Fruit fly (Drosophila melanogaster) whole organism, embryonic: Measurements from ENCODE around the gene Lip2.
A peak's percentile ranks its signal among the peaks of the same experiment; 100 is the strongest.

Experiments
- Atf3 ChIP-seq: fragments of 200-800 bp; sonication (Bioruptor generic); optimal IDR thresholded peaks from 3 replicates; lab custom pipeline; 2016; ENCODE audit warnings: missing biosample characterization, missing genetic modification characterization
- CG10543 ChIP-seq: fragments of 200-800 bp; sonication (Bioruptor generic); optimal IDR thresholded peaks from 3 replicates; lab custom pipeline; 2017; ENCODE audit warnings: missing biosample characterization, mild to moderate bottlenecking, missing genetic modification characterization, moderate library complexity
- CG11247 ChIP-seq: fragments of 200-800 bp; sonication (Bioruptor generic); IDR thresholded peaks from 2 replicates; pipeline ENCODE4 v1.3.6; 2022; ENCODE audit warnings: missing biosample characterization, missing genetic modification characterization
- CG11456 ChIP-seq: fragments of 200-800 bp; sonication (Bioruptor generic); IDR thresholded peaks from 3 replicates; pipeline ENCODE4 v1.3.6; 2022; ENCODE audit warnings: missing biosample characterization, missing genetic modification characterization
- CG12659 ChIP-seq: fragments of 200-800 bp; sonication (Bioruptor generic); optimal IDR thresholded peaks from 3 replicates; lab custom pipeline; 2017; ENCODE audit warnings: mild to moderate bottlenecking, missing biosample characterization, missing genetic modification reagents, missing genetic modification characterization
- CG12744 ChIP-seq: fragments of 200-800 bp; sonication (Bioruptor generic); optimal IDR thresholded peaks from 2 replicates; lab custom pipeline; 2016; ENCODE audit warnings: missing biosample characterization, missing genetic modification characterization
- CG12769 ChIP-seq: fragments of 200-800 bp; sonication (Bioruptor generic); optimal IDR thresholded peaks from 2 replicates; lab custom pipeline; 2019; ENCODE audit warnings: missing biosample characterization, mild to moderate bottlenecking, missing genetic modification characterization, moderate library complexity
- CG14441 ChIP-seq: fragments of 200-800 bp; sonication (Bioruptor generic); IDR thresholded peaks from 2 replicates; pipeline ENCODE4 v1.3.6; 2022; ENCODE audit warnings: missing biosample characterization, missing genetic modification characterization
- CG15601 ChIP-seq: fragments of 200-800 bp; sonication (Bioruptor generic); optimal IDR thresholded peaks from 3 replicates; lab custom pipeline; 2019; ENCODE audit warnings: missing biosample characterization, mild to moderate bottlenecking, missing genetic modification characterization, moderate library complexity
- CG17568 ChIP-seq: fragments of 200-800 bp; sonication (Bioruptor generic); optimal IDR thresholded peaks from 2 replicates; lab custom pipeline; 2018; ENCODE audit warnings: missing biosample characterization, mild to moderate bottlenecking, missing genetic modification characterization, moderate library complexity
- CG2120 ChIP-seq: fragments of 200-800 bp; sonication (Bioruptor generic); optimal IDR thresholded peaks from 3 replicates; lab custom pipeline; 2016; ENCODE audit warnings: missing biosample characterization, missing genetic modification characterization
- CG2889 ChIP-seq: fragments of 200-800 bp; sonication (Bioruptor generic); IDR thresholded peaks from 3 replicates; pipeline ENCODE4 v1.3.6; 2022; ENCODE audit warnings: missing biosample characterization, missing genetic modification characterization
- CG3065 ChIP-seq: fragments of 200-800 bp; sonication (Bioruptor generic); optimal IDR thresholded peaks from 2 replicates; lab custom pipeline; 2016; ENCODE audit warnings: missing biosample characterization, missing genetic modification characterization
- CG31365 ChIP-seq: fragments of 200-800 bp; sonication (Bioruptor generic); optimal IDR thresholded peaks from 2 replicates; lab custom pipeline; 2018; ENCODE audit warnings: missing biosample characterization, mild to moderate bottlenecking, missing genetic modification characterization
- CG34376 ChIP-seq: fragments of 200-800 bp; sonication (Bioruptor generic); optimal IDR thresholded peaks from 2 replicates; lab custom pipeline; 2018; ENCODE audit warnings: missing biosample characterization, mild to moderate bottlenecking, missing genetic modification characterization
- CG4820 ChIP-seq: fragments of 200-800 bp; sonication (Bioruptor generic); optimal IDR thresholded peaks from 3 replicates; lab custom pipeline; 2016; ENCODE audit warnings: missing biosample characterization, missing genetic modification characterization
- CG7271 ChIP-seq: fragments of 200-800 bp; sonication (Bioruptor generic); optimal IDR thresholded peaks from 2 replicates; lab custom pipeline; 2018; ENCODE audit warnings: missing biosample characterization, mild to moderate bottlenecking, missing genetic modification characterization, moderate library complexity
- CG7372 ChIP-seq: fragments of 200-800 bp; sonication (Bioruptor generic); IDR thresholded peaks from 2 replicates; pipeline ENCODE4 v1.3.6; 2022; ENCODE audit warnings: missing biosample characterization, missing genetic modification characterization
- CG8281 ChIP-seq: fragments of 200-800 bp; sonication (Bioruptor generic); optimal IDR thresholded peaks from 2 replicates; lab custom pipeline; 2018; ENCODE audit warnings: missing biosample characterization, mild to moderate bottlenecking, missing genetic modification characterization, moderate library complexity
- CG8944 ChIP-seq: fragments of 200-800 bp; sonication (Bioruptor generic); optimal IDR thresholded peaks from 3 replicates; lab custom pipeline; 2016; ENCODE audit warnings: missing biosample characterization, missing genetic modification characterization
- CG9797 ChIP-seq: fragments of 200-800 bp; sonication (Bioruptor generic); optimal IDR thresholded peaks from 3 replicates; lab custom pipeline; 2018; ENCODE audit warnings: missing biosample characterization, mild to moderate bottlenecking, missing genetic modification characterization
- CG9817 ChIP-seq: fragments of 200-800 bp; sonication (Bioruptor generic); optimal IDR thresholded peaks from 2 replicates; lab custom pipeline; 2018; ENCODE audit warnings: missing biosample characterization, mild to moderate bottlenecking, missing genetic modification characterization, moderate library complexity
- Ets65A ChIP-seq: fragments of 200-800 bp; sonication (Bioruptor generic); peaks from one replicate; lab custom pipeline; 2016; ENCODE audit warnings: missing biosample characterization, missing genetic modification characterization
- HHEX ChIP-seq: fragments of 200-800 bp; sonication (Bioruptor generic); optimal IDR thresholded peaks from 3 replicates; lab custom pipeline; 2017; ENCODE audit warnings: missing biosample characterization, mild to moderate bottlenecking, missing genetic modification characterization, missing genetic modification reagents
- HLHmδ ChIP-seq: fragments of 200-800 bp; sonication (Bioruptor generic); optimal IDR thresholded peaks from 2 replicates; lab custom pipeline; 2018; ENCODE audit warnings: missing biosample characterization, mild to moderate bottlenecking, missing genetic modification characterization, moderate library complexity
- Hsf ChIP-seq: fragments of 200-800 bp; sonication (Bioruptor generic); optimal IDR thresholded peaks from 3 replicates; lab custom pipeline; 2016; ENCODE audit warnings: missing biosample characterization, missing genetic modification characterization
- MBD-R2 ChIP-seq: fragments of 200-800 bp; sonication (Bioruptor generic); IDR thresholded peaks from 2 replicates; pipeline ENCODE4 v1.3.6; 2022; ENCODE audit warnings: missing biosample characterization, missing genetic modification characterization
- Meics ChIP-seq: fragments of 200-800 bp; sonication (Bioruptor generic); optimal IDR thresholded peaks from 2 replicates; lab custom pipeline; 2017; ENCODE audit warnings: missing biosample characterization, mild to moderate bottlenecking, missing genetic modification characterization
- Nf-YB ChIP-seq: fragments of 200-800 bp; sonication (Bioruptor generic); optimal IDR thresholded peaks from 3 replicates; lab custom pipeline; 2019; ENCODE audit warnings: missing biosample characterization, mild to moderate bottlenecking, missing genetic modification characterization, moderate library complexity
- amos ChIP-seq: fragments of 200-800 bp; sonication (Bioruptor generic); IDR thresholded peaks from 2 replicates; pipeline ENCODE4 v1.3.6; 2022; ENCODE audit warnings: missing biosample characterization, missing genetic modification characterization; ENCODE audit not compliant: partially characterized antibody
- bowl ChIP-seq: fragments of 200-800 bp; sonication (Bioruptor generic); IDR thresholded peaks from 2 replicates; pipeline ENCODE4 v1.3.6; 2022; ENCODE audit warnings: missing biosample characterization, missing genetic modification characterization
- br ChIP-seq: fragments of >200 bp; optimal IDR thresholded peaks from 2 replicates; lab custom pipeline; 2017
- chinmo ChIP-seq: fragments of 200-800 bp; sonication (Bioruptor generic); IDR thresholded peaks from 4 replicates; pipeline ENCODE4 v1.3.6; 2022; ENCODE audit warnings: missing biosample characterization, missing genetic modification characterization; ENCODE audit not compliant: partially characterized antibody
- dm ChIP-seq: fragments of 200-800 bp; sonication (Bioruptor generic); optimal IDR thresholded peaks from 3 replicates; lab custom pipeline; 2016; ENCODE audit warnings: missing biosample characterization, missing genetic modification characterization
- fd3F ChIP-seq: fragments of 200-800 bp; sonication (Bioruptor generic); optimal IDR thresholded peaks from 2 replicates; lab custom pipeline; 2018; ENCODE audit warnings: missing biosample characterization, mild to moderate bottlenecking, missing genetic modification characterization, moderate library complexity
- ftz-f1 ChIP-seq: fragments of 200-800 bp; sonication (Bioruptor generic); optimal IDR thresholded peaks from 2 replicates; lab custom pipeline; 2016; ENCODE audit warnings: missing biosample characterization, missing genetic modification characterization
- gcm ChIP-seq: fragments of 200-800 bp; sonication (Bioruptor generic); optimal IDR thresholded peaks from 2 replicates; lab custom pipeline; 2019; ENCODE audit warnings: missing biosample characterization, mild to moderate bottlenecking, missing genetic modification characterization, moderate library complexity
- grn ChIP-seq: fragments of 200-800 bp; sonication (Bioruptor generic); optimal IDR thresholded peaks from 3 replicates; lab custom pipeline; 2017; ENCODE audit warnings: missing biosample characterization, missing genetic modification characterization
- gt ChIP-seq: fragments of 200-800 bp; sonication (Bioruptor generic); IDR thresholded peaks from 2 replicates; pipeline ENCODE4 v1.3.6; 2022; ENCODE audit warnings: missing biosample characterization, missing genetic modification characterization
- her ChIP-seq: fragments of 200-800 bp; sonication (Bioruptor generic); optimal IDR thresholded peaks from 2 replicates; lab custom pipeline; 2016; ENCODE audit warnings: missing biosample characterization, missing genetic modification characterization
- lola ChIP-seq, 3 experiments: fragments of >200 bp in 2 of 3; fragments of 200-800 bp in 1 of 3; sonication (Bioruptor generic) in 1 of 3; optimal IDR thresholded peaks; 2 replicates each; lab custom pipeline; 2017 to 2019; ENCODE audit warnings: missing biosample characterization in 3 of 3, missing genetic modification characterization in 3 of 3, mild to moderate bottlenecking in 1 of 3, moderate library complexity in 1 of 3
- onecut ChIP-seq: fragments of 200-800 bp; sonication (Bioruptor generic); IDR thresholded peaks from 2 replicates; pipeline ENCODE4 v1.3.6; 2022; ENCODE audit warnings: missing biosample characterization, missing genetic modification characterization
- sens ChIP-seq: fragments of 200-800 bp; sonication (Bioruptor generic); peaks from one replicate; lab custom pipeline; 2016; ENCODE audit warnings: missing biosample characterization, missing genetic modification characterization
- wek ChIP-seq: fragments of 200-800 bp; sonication (Bioruptor generic); optimal IDR thresholded peaks from 3 replicates; lab custom pipeline; 2018; ENCODE audit warnings: missing biosample characterization, mild to moderate bottlenecking, missing genetic modification characterization, moderate library complexity

Gene Lip2

dm6 chr2L:10754599-10754998, 45.3 kb upstream of the Lip2 start (continued):
- no peak for TF ChIP-seq HHEX (GFP tag; lab: Kevin White, UChicago)
- peak; percentile 31 for TF ChIP-seq CG17568 (GFP tag; lab: Kevin White, UChicago)
- TF ChIP-seq CG11247 (GFP tag; lab: Robert Waterston, UW), result 0 out of 2 replicates have a peak, but pooled peaks have one; percentile 30
- TF ChIP-seq fd3F (GFP tag; lab: Kevin White, UChicago), result peak; percentile 11
- TF ChIP-seq MBD-R2 (GFP tag; lab: Robert Waterston, UW), result no peak
- peak; percentile 29 for TF ChIP-seq CG2120
- TF ChIP-seq Ets65A (GFP tag; lab: Kevin White, UChicago), result peak; percentile 55
- peak; percentile 25 for TF ChIP-seq Meics (GFP tag; lab: Kevin White, UChicago)
- TF ChIP-seq br (lab: Kevin White, UChicago), result no peak
- TF ChIP-seq CG12744 (GFP tag; lab: Kevin White, UChicago), result no peak
- TF ChIP-seq, all 482 proteins: peak for 49

DNA sequence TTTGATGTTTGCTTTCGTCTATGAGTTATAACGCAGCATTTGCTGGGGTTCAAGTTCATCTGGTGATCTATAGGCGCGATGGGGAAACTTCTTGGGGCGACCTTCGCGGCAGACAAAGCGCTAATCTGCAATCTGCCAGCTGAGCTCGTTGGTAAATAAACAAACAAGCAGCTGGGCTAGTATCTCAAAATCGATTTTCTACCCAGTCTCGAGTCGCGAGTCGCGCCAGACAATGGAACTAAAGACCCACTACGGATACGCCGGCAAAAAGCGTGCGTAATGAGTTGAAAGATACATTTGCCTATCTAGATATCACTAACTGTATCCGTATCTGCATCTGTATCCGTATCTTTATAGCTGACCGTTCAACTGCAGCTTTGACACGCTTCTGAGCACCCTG, 44.4 kb upstream of the Lip2 start:
- TF ChIP-seq wek (GFP tag; lab: Kevin White, UChicago) (no peak), CG12769 (tag; lab: Kevin White, UChicago) (peak; percentile 2), CG4820 (GFP tag; lab: Kevin White, UChicago) (no peak), ftz-f1 (GFP tag; lab: Kevin White, UChicago) (peak; percentile 29), Hsf (no peak), sens (GFP tag; lab: Kevin White, UChicago) (no peak), onecut (GFP tag; lab: Robert Waterston, UW) (peak; percentile 55; the same call in 1 of the 2 replicates), grn (GFP tag; lab: Kevin White, UChicago) (peak; percentile 56), Ets65A (GFP tag; lab: Kevin White, UChicago) (peak; percentile 87), gt (GFP tag; lab: Robert Waterston, UW) (no peak), chinmo (GFP tag; lab: Robert Waterston, UW) (0 out of 4 replicates have a peak, but pooled peaks have one; percentile 50), CG12659 (no peak)

DNA sequence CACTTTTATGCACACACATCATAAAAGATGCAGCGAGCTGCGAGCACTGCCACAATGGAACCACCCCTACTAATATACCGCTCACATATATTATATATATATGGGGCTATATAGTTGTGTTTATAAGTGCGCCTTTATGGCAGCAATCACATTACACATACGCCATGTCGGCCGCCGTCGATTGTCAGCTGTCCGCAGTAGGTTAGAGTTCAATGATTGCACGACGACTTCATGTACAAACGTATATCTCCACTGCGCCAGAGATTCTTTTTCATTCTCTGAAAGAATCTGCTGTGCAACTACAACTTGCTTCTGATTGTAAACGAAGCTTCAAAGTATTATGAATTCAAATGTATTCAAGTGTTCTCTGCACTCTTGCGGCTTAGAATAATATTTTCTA, 43.4 kb upstream of the Lip2 start:
- TF ChIP-seq CG34376 (no peak), CG7372 (peak; percentile 18; the same call in 1 of the 2 replicates)
- TF ChIP-seq, all 482 proteins: peak for 1

DNA sequence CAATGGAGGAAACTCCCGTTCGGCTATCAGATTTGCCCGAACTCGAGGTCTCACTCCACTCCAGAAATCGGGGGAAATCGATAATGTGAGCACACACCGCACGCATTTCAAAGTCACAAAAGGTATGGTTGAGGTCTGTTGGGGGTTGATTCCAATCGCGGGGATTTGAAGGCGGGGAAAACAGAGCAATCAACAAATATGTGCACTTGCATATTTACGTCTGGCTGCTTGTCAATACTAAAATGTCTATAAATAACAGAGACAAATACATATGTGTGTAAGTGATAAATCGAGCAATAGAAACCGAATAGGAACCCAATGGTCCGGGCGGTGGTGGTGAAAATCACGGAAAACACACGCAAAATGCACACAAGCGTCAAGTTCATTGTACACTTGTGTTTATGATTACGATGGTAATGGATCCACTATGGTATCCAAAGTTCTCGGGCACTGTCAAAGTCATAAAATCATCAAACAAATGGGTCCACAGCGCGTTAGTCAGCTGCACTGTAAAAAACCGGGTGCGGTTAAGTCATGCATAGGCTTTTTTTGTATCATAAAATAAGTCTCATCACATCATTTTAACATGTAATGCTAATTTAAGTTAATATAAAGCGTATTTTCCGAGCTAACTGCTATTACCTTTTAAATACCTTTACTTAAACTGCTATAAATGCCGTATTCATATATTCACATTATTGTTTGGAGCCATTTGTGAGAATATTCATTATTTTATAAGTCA, 42.8 kb upstream of the Lip2 start:
- TF ChIP-seq Meics (GFP tag; lab: Kevin White, UChicago) (peak; percentile 63), CG9797 (GFP tag; lab: Kevin White, UChicago) (peak; percentile 51), bowl (0 out of 2 replicates have a peak, but pooled peaks have one; percentile 32), CG31365 (peak; percentile 75), HLHmδ (GFP tag; lab: Kevin White, UChicago) (peak; percentile 94), CG11456 (GFP tag; lab: Robert Waterston, UW) (peak; percentile 80), CG15601 (tag; lab: Kevin White, UChicago) (peak; percentile 95), CG8281 (tag; lab: Kevin White, UChicago) (peak; percentile 78), gcm (peak; percentile 84), CG2889 (GFP tag; lab: Robert Waterston, UW) (no peak), CG10543 (GFP tag; lab: Kevin White, UChicago) (peak; percentile 75), CG8944 (GFP tag; lab: Kevin White, UChicago) (peak; percentile 94), lola (GFP tag; optimal IDR thresholded peaks at IDR 0.05; lab: Kevin White, UChicago) (peak in 1 of 3 experiments; percentile 94), Atf3 (GFP tag; lab: Kevin White, UChicago) (peak; percentile 89), HHEX (GFP tag; lab: Kevin White, UChicago) (peak; percentile 93), CG3065 (GFP tag; lab: Kevin White, UChicago) (peak; percentile 86), CG7271 (tag; lab: Kevin White, UChicago) (peak; percentile 88), CG14441 (GFP tag; lab: Robert Waterston, UW) (peak; percentile 50; the same call in 1 of the 2 replicates), her (GFP tag; lab: Kevin White, UChicago) (peak; percentile 74), amos (GFP tag; lab: Robert Waterston, UW) (no peak), dm (GFP tag; lab: Kevin White, UChicago) (peak; percentile 58), CG9817 (tag; lab: Kevin White, UChicago) (peak; percentile 61), Nf-YB (peak; percentile 69)
